Worm (Caenorhabditis elegans): ENCODE results near the gene toe-2.

- TF ChIP-seq sea-1 (GFP tag; conservative IDR thresholded peaks at IDR 0.05) (no peak), flt-1 (GFP tag; IDR thresholded peaks at IDR 0.05) (no peak), hmg-4 (GFP tag; optimal IDR thresholded peaks at IDR 0.05) (no peak), pes-1 (GFP tag; IDR thresholded peaks at IDR 0.05) (no peak), ama-1 (optimal IDR thresholded peaks at IDR 0.05) (no peak), ceh-13 (GFP tag; optimal IDR thresholded peaks at IDR 0.05) (no peak), ceh-36 (tag; optimal IDR thresholded peaks at IDR 0.05) (no peak), F13C5.2 (tag; optimal IDR thresholded peaks at IDR 0.05) (no peak), tbx-37 (GFP tag; conservative IDR thresholded peaks at IDR 0.05) (no peak)
Measured at ce11 chrII:6476655-6477054, 44.5 kb downstream of the toe-2 start, which contains the start of gene T28D9.4.

All from whole organism, early embryonic.